Worm (Caenorhabditis elegans) whole organism, dauer: ENCODE data around the gene F41H10.12.
"Not testable (repeated sequence)": the region's sequence is repeated elsewhere in the genome, so short reads cannot be mapped to it uniquely, and the experiment has no call there.

Experiments used
- unc-62 ChIP-seq: sonication (generic microtip); optimal IDR thresholded peaks from 2 replicates; lab custom pipeline; 2017; ENCODE audit warnings: missing biosample characterization, missing genetic modification reagents, missing genetic modification characterization

F41H10.12 gene

DNA sequence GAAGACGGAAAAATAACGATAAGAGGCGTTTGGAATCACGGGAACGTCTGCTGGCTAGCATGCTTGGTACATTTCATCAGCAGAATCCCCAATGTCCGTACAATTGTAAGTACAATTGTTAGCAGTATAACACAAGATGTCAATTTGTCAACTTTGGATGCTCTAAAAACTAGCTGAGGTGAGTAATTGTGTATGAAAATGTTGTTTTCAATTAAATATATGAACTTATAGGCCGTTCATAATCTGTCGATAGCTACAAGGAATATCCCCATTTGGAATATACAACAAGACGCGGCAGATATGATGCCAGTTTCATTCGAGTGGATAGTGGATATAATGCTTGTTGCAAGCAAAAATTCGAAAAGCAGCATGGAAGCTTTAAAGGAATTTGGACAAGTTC, at the start of gene F41H10.12:
TSS of gene F41H10.12 (plus strand) at position 301 of the 400 bp plus-strand sequence.
- TF ChIP-seq unc-62 (GFP tag; lab: Kevin White, UChicago): no peak

DNA sequence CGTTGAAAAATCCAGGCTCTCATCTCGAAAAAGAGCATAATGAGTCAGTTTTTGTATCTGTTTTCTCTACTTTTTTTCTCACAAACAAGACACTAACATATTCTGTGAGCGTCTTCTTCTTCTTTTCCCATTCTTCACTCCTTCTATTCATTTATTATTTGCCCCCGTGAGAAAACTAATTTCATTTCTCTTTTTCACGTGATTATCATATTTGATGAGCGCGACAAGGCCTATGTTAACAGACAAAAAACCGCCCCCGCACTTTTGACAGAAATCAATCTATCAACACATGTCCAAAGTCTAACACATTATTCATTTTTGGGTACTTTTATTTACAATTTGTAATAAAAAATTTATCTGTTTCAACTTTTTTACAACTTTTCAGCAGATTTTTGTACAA, 47.5 kb upstream of the F41H10.12 start:
- no peak for TF ChIP-seq unc-62 (GFP tag; lab: Kevin White, UChicago)

DNA sequence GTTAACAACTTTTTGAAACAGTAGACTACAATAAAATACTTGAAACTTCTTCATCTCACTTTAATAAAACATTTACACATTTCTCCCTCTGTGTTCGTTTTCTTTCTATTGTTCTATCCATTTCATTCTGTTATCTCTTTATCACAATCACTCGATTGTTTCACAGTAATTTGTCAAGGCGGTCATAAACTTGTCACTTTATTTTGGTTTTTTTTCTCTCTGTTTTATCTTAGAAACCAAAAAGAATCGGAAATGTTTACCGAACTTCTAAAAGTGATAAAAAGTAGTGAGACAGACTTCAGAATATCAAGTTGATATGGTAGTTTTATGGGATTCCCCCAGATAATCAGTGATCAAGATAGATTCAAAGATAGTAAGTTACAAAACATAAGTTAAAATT, 45.9 kb upstream of the F41H10.12 start, which contains the start of gene Y4C6B.2:
TSS of gene Y4C6B.2 (plus strand) at position 320 of the 400 bp plus-strand sequence.
- TF ChIP-seq unc-62 (GFP tag; lab: Kevin White, UChicago): no peak

DNA sequence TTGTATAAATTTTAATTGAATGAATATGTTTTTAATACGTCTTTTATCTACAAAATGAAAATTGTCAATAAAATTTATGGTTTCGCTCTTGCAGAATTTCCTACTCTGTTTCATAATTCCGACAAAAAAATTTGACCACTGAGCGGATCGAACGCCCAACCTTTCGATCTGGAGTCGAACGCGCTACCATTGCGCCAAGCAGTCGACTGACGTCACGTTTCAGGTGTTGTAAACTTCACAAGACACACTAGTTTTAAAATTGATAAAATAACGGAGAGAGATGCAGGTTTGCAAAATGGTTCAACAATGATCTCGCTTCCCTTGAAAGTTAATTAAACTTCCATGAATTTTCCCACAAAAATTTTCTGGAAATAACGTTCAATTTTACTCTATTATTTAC, 41.0 kb upstream of the F41H10.12 start:
- TF ChIP-seq unc-62 (GFP tag; lab: Kevin White, UChicago): no peak

DNA sequence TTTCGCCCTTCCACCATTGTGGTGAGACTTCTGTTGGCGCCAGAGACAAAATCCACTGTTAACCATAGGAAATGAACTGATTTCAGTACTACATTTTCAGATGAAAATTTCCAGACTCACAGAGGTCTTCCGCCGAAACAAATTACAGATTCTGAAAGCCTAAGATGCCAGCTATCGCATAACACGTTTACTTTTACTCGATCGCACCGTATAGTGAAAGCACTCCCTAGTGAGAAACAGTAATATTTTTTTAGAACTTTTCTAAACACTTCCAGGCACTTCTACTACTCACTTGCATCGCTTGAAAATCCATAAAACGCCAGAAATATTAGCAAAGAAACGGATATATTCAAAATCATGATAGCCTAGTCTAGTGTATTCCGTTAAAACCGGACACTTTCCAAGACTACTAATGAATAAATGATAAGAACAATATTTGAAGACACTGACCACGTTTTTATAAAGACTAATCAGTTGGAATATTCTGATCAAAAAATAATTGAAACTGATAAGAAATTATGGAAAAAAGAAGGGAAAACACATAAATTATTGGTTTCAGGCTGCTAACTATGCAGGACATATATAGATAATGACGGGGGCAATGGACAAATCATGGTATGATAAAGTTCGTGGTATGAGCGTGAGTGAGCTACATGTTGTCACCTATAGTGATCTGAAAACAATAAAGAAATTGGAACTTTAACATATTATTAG, 34.5 kb upstream of the F41H10.12 start, which contains the start of gene gba-4:
TSS of gene gba-4 (minus strand) at position 418 of the 714 bp plus-strand sequence.
- not testable (repeated sequence) for TF ChIP-seq unc-62 (GFP tag; lab: Kevin White, UChicago)

DNA sequence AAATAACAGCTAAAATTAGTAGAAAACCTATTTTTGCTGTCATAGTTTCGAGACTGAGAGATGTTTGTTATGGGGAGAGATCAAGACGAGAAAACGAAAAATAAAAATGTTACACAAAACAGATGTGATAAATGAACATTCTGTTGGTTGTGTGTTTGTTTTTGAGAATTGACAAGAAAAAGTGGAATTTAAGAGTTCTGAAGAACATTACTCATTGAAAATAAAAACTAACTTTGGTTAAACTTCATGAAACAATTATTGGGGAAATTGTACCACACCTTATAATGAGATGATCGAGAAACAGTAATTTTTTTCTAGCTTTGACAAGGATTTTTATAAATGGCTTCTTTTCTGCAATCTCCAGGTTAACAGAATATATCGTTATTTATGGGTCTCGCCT, 31.8 kb upstream of the F41H10.12 start, which contains the start of gene Y4C6B.7:
TSS of gene Y4C6B.7 (minus strand) at position 101 of the 400 bp plus-strand sequence.
- no peak for TF ChIP-seq unc-62 (GFP tag; lab: Kevin White, UChicago)

DNA sequence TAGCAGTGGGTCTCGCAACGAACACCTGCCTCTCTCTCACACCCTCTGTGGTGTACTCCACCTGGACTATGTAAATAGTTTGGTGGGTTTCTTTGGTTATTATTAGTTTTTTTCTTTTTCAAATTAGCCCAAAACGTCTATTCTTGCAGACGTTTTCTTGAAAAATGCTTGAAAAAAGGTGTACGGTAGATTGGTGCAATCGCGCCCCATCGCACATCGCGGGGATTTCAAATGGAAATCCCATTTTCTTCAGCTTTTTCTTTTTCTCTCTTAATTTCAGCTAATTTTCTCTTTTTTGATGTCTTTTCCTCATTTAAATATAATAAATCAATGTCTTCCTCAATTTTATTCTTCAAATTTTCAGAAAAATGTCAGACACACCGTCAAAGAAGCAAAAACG, 31.0 kb upstream of the F41H10.12 start, which contains the start of gene Y4C6B.1:
TSS of gene Y4C6B.1 (plus strand) at position 365 of the 400 bp plus-strand sequence.
- no peak for TF ChIP-seq unc-62 (GFP tag; lab: Kevin White, UChicago)

DNA sequence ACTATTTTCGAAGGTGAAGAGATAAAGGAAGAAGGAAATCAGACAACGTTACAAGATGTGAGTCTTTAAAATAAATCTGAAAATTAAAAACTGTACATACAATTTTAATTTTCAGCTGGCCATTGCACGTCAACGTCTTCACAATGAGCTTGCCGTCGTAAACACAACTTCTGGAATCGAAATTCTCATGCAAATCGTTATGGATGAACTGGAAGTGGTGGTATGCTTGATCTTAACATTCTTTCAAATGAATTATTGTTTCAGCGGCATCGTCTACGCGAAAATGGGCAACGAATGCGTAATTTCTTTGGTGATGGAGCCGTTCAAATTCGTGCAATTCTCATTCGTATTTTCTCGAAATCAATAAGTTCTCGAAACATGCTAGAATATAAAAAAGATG, 30.6 kb upstream of the F41H10.12 start:
- TF ChIP-seq unc-62 (GFP tag; lab: Kevin White, UChicago): no peak

DNA sequence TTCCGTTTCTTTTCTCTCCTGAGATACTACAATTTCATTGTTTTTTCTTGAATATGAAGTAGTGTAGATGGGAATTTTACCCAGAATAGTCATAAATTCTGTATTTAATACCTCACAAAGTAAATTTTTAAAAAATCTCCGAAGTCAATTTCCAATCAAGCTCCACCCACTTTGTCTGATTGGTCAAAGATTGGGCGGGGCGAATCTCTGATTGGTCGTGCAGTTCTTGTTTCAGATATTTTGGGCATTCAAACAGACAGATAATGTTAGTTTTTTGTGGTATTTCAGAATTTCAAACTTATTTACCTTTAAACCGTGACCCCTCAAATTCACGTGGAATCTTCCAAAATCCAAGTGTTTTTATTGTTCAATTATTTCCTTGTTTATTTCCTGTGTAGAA, 24.6 kb upstream of the F41H10.12 start, which contains the start of gene F41H10.5:
TSS of gene F41H10.5 (plus strand) at position 375 of the 400 bp plus-strand sequence.
- TF ChIP-seq unc-62 (GFP tag; lab: Kevin White, UChicago): no peak

DNA sequence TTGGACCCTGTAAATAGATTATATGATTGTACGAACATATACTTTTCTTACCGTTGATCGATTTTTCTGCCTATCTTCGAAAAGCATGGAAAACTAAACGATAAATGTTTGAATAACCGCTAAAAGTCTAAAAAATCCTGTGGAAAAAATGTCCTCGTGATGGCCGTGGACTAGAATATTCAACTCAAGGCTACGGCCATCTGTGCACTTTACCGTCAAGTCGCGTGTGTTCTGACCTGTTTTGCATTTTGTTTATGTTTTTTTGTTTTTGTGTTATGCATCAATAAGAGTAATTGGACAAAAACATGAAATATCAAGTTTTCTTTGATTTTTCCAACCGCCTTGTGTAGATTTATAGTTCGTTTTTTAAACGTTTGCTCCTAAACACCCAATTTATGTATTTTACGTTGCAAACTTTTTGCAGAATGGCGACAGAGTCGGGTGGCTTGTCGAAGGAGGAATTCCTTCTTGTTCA, 20.9 kb upstream of the F41H10.12 start, which contains the start of the genes hda-6 and F41H10.4:
TSS of gene hda-6 (minus strand) at position 172 of the 475 bp plus-strand sequence.
TSS of gene F41H10.4 (plus strand) at position 425 of the 475 bp plus-strand sequence.
- no peak for TF ChIP-seq unc-62 (GFP tag; lab: Kevin White, UChicago)

DNA sequence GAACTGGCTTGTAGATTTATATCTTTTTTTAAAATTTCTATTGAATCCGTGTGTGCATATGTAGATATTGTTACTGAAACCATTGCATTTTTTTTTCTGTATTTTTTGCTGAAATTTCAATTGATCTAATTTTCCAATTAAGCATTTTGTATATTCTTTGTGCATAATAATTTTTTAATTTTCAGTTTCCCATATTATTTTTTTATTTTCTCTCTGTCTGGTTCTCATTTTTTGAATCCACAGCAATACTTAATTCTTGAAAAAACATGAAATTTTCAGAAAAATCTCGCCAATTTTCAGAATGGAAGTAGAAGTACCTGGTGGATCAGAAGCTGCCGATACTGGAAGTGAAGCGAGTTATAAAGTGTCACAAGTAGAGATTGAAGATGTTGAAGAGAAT, 18.6 kb upstream of the F41H10.12 start, which contains the start of gene sand-1:
TSS of gene sand-1 (plus strand) at position 301 of the 400 bp plus-strand sequence.
- no peak for TF ChIP-seq unc-62 (GFP tag; lab: Kevin White, UChicago)

DNA sequence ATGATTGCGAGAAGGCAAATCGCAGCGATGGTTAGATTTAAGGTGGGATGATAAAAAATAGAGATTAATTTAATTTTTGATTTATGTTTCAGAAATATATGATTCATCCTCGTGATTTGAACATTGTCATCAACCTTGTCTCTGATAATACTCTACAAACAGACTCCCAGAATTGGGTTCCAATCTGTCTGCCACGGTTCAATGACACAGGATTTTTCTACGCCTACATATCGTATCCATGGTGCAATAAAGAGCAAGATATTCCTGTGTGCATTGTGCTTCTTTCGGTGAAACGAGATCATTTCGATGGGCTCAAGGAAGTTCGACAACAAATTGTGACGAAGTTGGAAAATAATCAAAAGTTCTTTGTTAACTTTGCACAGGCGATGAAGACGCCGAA, 17.2 kb upstream of the F41H10.12 start:
- TF ChIP-seq unc-62 (GFP tag; lab: Kevin White, UChicago): no peak

DNA sequence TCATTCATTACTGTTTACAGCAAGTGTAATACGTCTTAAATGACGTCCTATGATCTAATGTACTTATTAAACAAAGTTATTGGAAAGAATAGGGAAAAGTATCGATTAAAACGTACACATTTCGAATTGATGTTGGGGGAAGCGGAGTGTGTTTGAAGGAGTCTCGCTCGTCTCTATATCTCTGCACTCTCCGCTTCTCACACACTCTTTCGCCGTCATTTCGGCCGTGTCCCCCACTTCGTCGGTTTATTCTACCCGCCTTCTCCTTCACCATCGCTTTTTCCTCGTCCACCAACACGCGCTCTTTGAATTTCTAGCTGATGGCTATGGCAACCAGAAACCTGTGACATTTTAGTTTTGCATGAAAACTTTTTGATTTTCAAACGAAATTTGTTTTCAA, 16.3 kb upstream of the F41H10.12 start:
- no peak for TF ChIP-seq unc-62 (GFP tag; lab: Kevin White, UChicago)

DNA sequence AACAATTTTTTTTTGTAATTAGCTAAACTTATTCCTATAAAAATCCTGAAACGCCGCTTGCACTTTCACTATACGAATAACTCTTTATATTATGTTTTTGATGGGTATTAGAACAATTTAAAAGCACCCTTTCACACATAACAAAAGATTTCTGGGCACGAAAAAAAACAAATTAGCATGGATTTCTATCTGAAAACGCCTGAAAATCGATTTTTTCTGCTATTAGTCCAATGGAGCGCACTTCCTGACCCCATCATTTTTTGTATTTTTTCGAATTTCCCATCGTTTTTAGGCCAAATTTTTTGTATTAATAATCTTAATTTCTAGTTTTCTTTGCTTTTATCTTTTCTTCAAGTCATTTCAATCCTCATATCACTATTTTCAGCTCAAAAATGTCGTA, 15.7 kb upstream of the F41H10.12 start, which contains the start of gene F41H10.3:
TSS of gene F41H10.3 (plus strand) at position 388 of the 400 bp plus-strand sequence.
- TF ChIP-seq unc-62 (GFP tag; lab: Kevin White, UChicago): no peak

DNA sequence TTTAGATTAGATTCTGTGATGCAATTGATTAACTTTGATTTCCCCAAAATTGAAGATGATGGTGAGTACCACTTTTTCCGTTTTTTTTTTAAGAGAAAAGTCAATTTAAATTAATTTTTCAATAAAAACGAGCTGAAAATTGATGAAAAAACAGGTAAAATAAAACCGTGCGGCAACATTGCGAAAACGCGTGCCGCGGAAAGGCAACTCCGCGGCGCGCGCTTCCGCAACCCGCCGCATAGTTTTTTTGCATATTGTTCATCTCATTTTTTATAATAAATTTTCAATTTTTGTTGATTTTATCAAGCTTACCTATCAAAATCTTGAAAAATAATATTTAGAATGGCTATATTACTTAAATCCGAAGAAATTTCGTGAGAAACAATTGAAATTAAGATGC, 14.2 kb upstream of the F41H10.12 start:
- TF ChIP-seq unc-62 (GFP tag; lab: Kevin White, UChicago): no peak

DNA sequence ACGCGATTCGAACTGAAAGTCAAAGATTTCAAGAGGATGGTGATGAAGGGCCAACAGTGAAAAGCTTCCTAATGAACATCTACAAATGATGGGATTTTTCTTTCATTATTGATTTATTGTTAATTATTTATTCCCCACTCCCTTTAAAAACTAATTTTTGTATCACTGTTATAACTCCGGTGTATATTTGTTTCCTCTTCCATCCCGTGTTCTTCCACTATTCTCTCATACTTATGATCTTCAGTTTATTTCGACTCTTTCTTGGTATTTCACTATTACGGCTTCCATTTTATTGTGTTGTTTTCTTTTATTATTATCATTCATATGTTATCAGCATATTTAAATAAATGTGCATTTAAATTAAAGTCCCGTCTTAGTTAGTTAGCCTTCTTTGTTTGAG, 10.8 kb upstream of the F41H10.12 start:
- no peak for TF ChIP-seq unc-62 (GFP tag; lab: Kevin White, UChicago)
